Worm (Caenorhabditis elegans) whole organism, L3 larva: ENCODE measurements around the gene tmed-1.

Source experiments
- R02D3.7 ChIP-seq: fragments of 150-350 bp; optimal IDR thresholded peaks from 2 replicates; lab custom pipeline; 2014; ENCODE audit warnings: missing biosample characterization, missing genetic modification characterization
- ceh-16 ChIP-seq: sonication (generic microtip); optimal IDR thresholded peaks from 2 replicates; lab custom pipeline; 2017; ENCODE audit warnings: missing biosample characterization, missing genetic modification characterization
- elt-1 ChIP-seq: fragments of 150-350 bp; optimal IDR thresholded peaks from 2 replicates; lab custom pipeline; 2014; ENCODE audit warnings: missing biosample characterization, missing genetic modification characterization
- elt-2 ChIP-seq: sonication (generic microtip); optimal IDR thresholded peaks from 2 replicates; lab custom pipeline; 2016; ENCODE audit warnings: missing genetic modification reagents, mild to moderate bottlenecking, missing genetic modification characterization, missing compliant biosample characterization
- elt-3 ChIP-seq, 3 experiments: fragments of 150-350 bp in 1 of 3; sonication (generic microtip) in 2 of 3; optimal IDR thresholded peaks; 2 replicates in 2 of 3; 4 replicates in 1 of 3; lab custom pipeline; 2014 to 2017; ENCODE audit warnings: missing biosample characterization in 3 of 3, missing genetic modification characterization in 3 of 3
- fkh-10 ChIP-seq: sonication (generic microtip); optimal IDR thresholded peaks from 2 replicates; lab custom pipeline; 2017; ENCODE audit warnings: missing biosample characterization, missing genetic modification reagents, missing genetic modification characterization
- jun-1 ChIP-seq: fragments of 150-350 bp; optimal IDR thresholded peaks from 2 replicates; lab custom pipeline; 2014; ENCODE audit warnings: missing biosample characterization, missing genetic modification reagents, missing genetic modification characterization
- nfya-1 ChIP-seq: sonication (generic microtip); optimal IDR thresholded peaks from 2 replicates; lab custom pipeline; 2017; ENCODE audit warnings: missing genetic modification characterization, mild to moderate bottlenecking, missing compliant biosample characterization, antibody characterized with exemption, moderate library complexity; ENCODE audit not compliant: insufficient read depth
- nhr-11 ChIP-seq: fragments of 150-350 bp; optimal IDR thresholded peaks from 2 replicates; lab custom pipeline; 2014; ENCODE audit warnings: missing biosample characterization, missing genetic modification characterization
- nhr-25 ChIP-seq: sonication (generic microtip); optimal IDR thresholded peaks from 2 replicates; lab custom pipeline; 2017; ENCODE audit warnings: missing biosample characterization, missing genetic modification characterization
- pqm-1 ChIP-seq: fragments of 150-350 bp; optimal IDR thresholded peaks from 2 replicates; lab custom pipeline; 2017; ENCODE audit warnings: missing biosample characterization, missing genetic modification characterization, inconsistent platforms
- sea-2 ChIP-seq: fragments of 150-350 bp; sonication (generic microtip); optimal IDR thresholded peaks from 4 replicates; lab custom pipeline; 2014; ENCODE audit warnings: missing biosample characterization, missing genetic modification reagents, missing genetic modification characterization
- snpc-4 ChIP-seq: fragments of 150-350 bp; optimal IDR thresholded peaks from 2 replicates; lab custom pipeline; 2014; ENCODE audit warnings: missing biosample characterization, missing genetic modification characterization
- unc-62 ChIP-seq: fragments of 150-350 bp; sonication (generic microtip); optimal IDR thresholded peaks from 4 replicates; lab custom pipeline; 2014; ENCODE audit warnings: missing biosample characterization, missing genetic modification reagents, missing genetic modification characterization

- TF ChIP-seq snpc-4 (no peak), jun-1 (tag; lab: Kevin White, UChicago) (no peak), nhr-11 (tag; lab: Kevin White, UChicago) (no peak), unc-62 (GFP tag; lab: Kevin White, UChicago) (no peak), R02D3.7 (tag; lab: Kevin White, UChicago) (no peak), elt-1 (tag; lab: Kevin White, UChicago) (no peak), elt-3 (tag; optimal IDR thresholded peaks at IDR 0.05; lab: Kevin White, UChicago) (no peak), sea-2 (GFP tag; lab: Kevin White, UChicago) (no peak), fkh-10 (GFP tag; lab: Kevin White, UChicago) (no peak), nhr-25 (no peak), pqm-1 (tag; lab: Kevin White, UChicago) (no peak), ceh-16 (tag; lab: Kevin White, UChicago) (no peak), elt-2 (tag; lab: Kevin White, UChicago) (no peak), nfya-1 (tag; lab: Kevin White, UChicago) (no peak)
Observed at ce11 chrIV:12096479-12096878, 18.5 kb upstream of the tmed-1 start, which contains the start of gene mon-2.
